Worm (Caenorhabditis elegans) whole organism, young adult: ENCODE data around the gene C27B7.2.

Experiments
- F52B5.7 ChIP-seq: sonication (generic microtip); optimal IDR thresholded peaks from 2 replicates; lab custom pipeline; 2016; ENCODE audit warnings: mild to moderate bottlenecking, missing genetic modification characterization, missing compliant biosample characterization
- F57C9.4 ChIP-seq: sonication (generic microtip); optimal IDR thresholded peaks from 2 replicates; lab custom pipeline; 2017; ENCODE audit warnings: mild to moderate bottlenecking, missing genetic modification characterization, missing compliant biosample characterization
- die-1 ChIP-seq: sonication (generic microtip); optimal IDR thresholded peaks from 2 replicates; lab custom pipeline; 2016; ENCODE audit warnings: missing genotype, mild to moderate bottlenecking, missing genetic modification characterization, missing compliant biosample characterization
- egl-44 ChIP-seq: fragments of 200-800 bp; sonication (Bioruptor generic); IDR thresholded peaks from 2 replicates; pipeline ENCODE4 v1.3.6; 2022; ENCODE audit warnings: missing genetic modification reagents, missing genetic modification characterization, missing compliant biosample characterization
- rec-8 ChIP-seq, 2 experiments: sonication (generic microtip); optimal IDR thresholded peaks; 2 replicates each; lab custom pipeline; 2016; ENCODE audit warnings: mild to moderate bottlenecking in 2 of 2, missing genetic modification characterization in 2 of 2, missing genetic modification reagents in 2 of 2, missing genotype in 2 of 2, missing biosample characterization in 1 of 2, missing compliant biosample characterization in 1 of 2, moderate library complexity in 1 of 2
- somi-1 ChIP-seq: fragments of 200-800 bp; sonication (Bioruptor generic); optimal IDR thresholded peaks from 2 replicates; lab custom pipeline; 2018; ENCODE audit warnings: mild to moderate bottlenecking, missing genetic modification characterization, missing compliant biosample characterization
- unc-62 ChIP-seq: fragments of 150-350 bp; optimal IDR thresholded peaks from 2 replicates; lab custom pipeline; 2014; ENCODE audit warnings: missing biosample characterization, missing genetic modification reagents, missing genetic modification characterization
- ztf-26 ChIP-seq: sonication (generic microtip); optimal IDR thresholded peaks from 2 replicates; lab custom pipeline; 2017; ENCODE audit warnings: missing genetic modification characterization, missing compliant biosample characterization

The C27B7.2 gene

DNA sequence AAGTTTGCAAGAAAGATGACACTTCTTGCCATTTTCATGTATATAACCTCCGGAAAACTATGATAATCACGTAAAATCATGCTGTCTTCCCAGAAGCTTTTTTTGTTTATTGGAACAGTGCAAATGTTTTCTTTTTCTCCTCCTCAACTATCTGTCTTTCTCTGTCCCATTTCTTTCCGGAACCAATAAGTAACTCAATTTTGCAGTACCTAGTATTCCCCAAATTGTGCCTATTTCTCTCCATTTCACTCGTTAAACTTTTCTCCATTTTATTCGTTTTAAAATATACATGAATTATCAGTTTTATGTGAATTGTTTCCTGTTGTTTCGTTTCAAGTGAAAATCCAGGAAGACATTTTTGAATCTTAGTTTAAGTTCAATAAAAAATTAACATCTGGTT, 50.8 kb downstream of the C27B7.2 start:
- no peak for TF ChIP-seq egl-44 (GFP tag; lab: Robert Waterston, UW)
- TF ChIP-seq rec-8 (tag; optimal IDR thresholded peaks at IDR 0.05; lab: Kevin White, UChicago) = no peak
- no peak for TF ChIP-seq ztf-26
- TF ChIP-seq unc-62 = no peak
- no peak for TF ChIP-seq F57C9.4 (tag; lab: Kevin White, UChicago)
- no peak for TF ChIP-seq F52B5.7 (tag; lab: Kevin White, UChicago)
- no peak for TF ChIP-seq somi-1 (GFP tag; lab: Kevin White, UChicago)
- TF ChIP-seq die-1 (tag; lab: Kevin White, UChicago) = no peak
